Fruit fly (Drosophila melanogaster) whole organism, embryonic: Measurements from ENCODE around the gene CG10660.

Experiments
- Aef1 ChIP-seq: fragments of 200-800 bp; sonication (Bioruptor generic); IDR thresholded peaks from 3 replicates; pipeline ENCODE4 v1.3.6; 2022; ENCODE audit warnings: missing biosample characterization, missing genetic modification characterization
- C15 ChIP-seq: fragments of 200-800 bp; sonication (Bioruptor generic); IDR thresholded peaks from 3 replicates; pipeline ENCODE4 v1.3.6; 2022; ENCODE audit warnings: missing biosample characterization, missing genetic modification characterization
- CG10274 ChIP-seq: fragments of 200-800 bp; sonication (Bioruptor generic); optimal IDR thresholded peaks from 3 replicates; lab custom pipeline; 2017; ENCODE audit warnings: missing biosample characterization, mild to moderate bottlenecking, missing genetic modification characterization
- CG10543 ChIP-seq: fragments of 200-800 bp; sonication (Bioruptor generic); optimal IDR thresholded peaks from 3 replicates; lab custom pipeline; 2017; ENCODE audit warnings: missing biosample characterization, mild to moderate bottlenecking, missing genetic modification characterization, moderate library complexity
- CG11696 ChIP-seq: fragments of 200-800 bp; sonication (Bioruptor generic); IDR thresholded peaks from 2 replicates; pipeline ENCODE4 v1.3.6; 2022; ENCODE audit warnings: missing biosample characterization, missing genetic modification characterization
- CG12155 ChIP-seq: fragments of 200-800 bp; sonication (Bioruptor generic); optimal IDR thresholded peaks from 3 replicates; lab custom pipeline; 2016; ENCODE audit warnings: missing biosample characterization, missing genetic modification characterization
- CG12236 ChIP-seq: fragments of 200-800 bp; sonication (Bioruptor generic); optimal IDR thresholded peaks from 2 replicates; lab custom pipeline; 2016; ENCODE audit warnings: missing biosample characterization, missing genetic modification characterization
- CG12299 ChIP-seq: fragments of 200-800 bp; sonication (Bioruptor generic); optimal IDR thresholded peaks from 2 replicates; lab custom pipeline; 2018; ENCODE audit warnings: missing biosample characterization, mild to moderate bottlenecking, missing genetic modification characterization
- CG12659 ChIP-seq: fragments of 200-800 bp; sonication (Bioruptor generic); optimal IDR thresholded peaks from 3 replicates; lab custom pipeline; 2017; ENCODE audit warnings: mild to moderate bottlenecking, missing biosample characterization, missing genetic modification reagents, missing genetic modification characterization
- CG13775 ChIP-seq: fragments of 200-800 bp; sonication (Bioruptor generic); optimal IDR thresholded peaks from 3 replicates; lab custom pipeline; 2017; ENCODE audit warnings: missing biosample characterization, mild to moderate bottlenecking, missing genetic modification characterization
- CG14050 ChIP-seq: fragments of 200-800 bp; sonication (Bioruptor generic); IDR thresholded peaks from 3 replicates; pipeline ENCODE4 v1.3.6; 2022; ENCODE audit warnings: missing biosample characterization, missing genetic modification characterization
- CG15514 ChIP-seq: fragments of 200-800 bp; sonication (Bioruptor generic); optimal IDR thresholded peaks from 3 replicates; lab custom pipeline; 2017; ENCODE audit warnings: missing biosample characterization, missing genetic modification characterization, mild to moderate bottlenecking, moderate library complexity, missing genetic modification reagents
- CG2129 ChIP-seq: fragments of 200-800 bp; sonication (Bioruptor generic); IDR thresholded peaks from 2 replicates; pipeline ENCODE4 v1.3.6; 2022; ENCODE audit warnings: missing biosample characterization, missing genetic modification characterization; ENCODE audit not compliant: partially characterized antibody
- CG3163 ChIP-seq: fragments of 200-800 bp; sonication (Bioruptor generic); optimal IDR thresholded peaks from 3 replicates; lab custom pipeline; 2016; ENCODE audit warnings: missing biosample characterization, missing genetic modification characterization
- CG3281 ChIP-seq: fragments of 200-800 bp; sonication (Bioruptor generic); optimal IDR thresholded peaks from 3 replicates; lab custom pipeline; 2017; ENCODE audit warnings: missing biosample characterization, mild to moderate bottlenecking, missing genetic modification characterization
- CG34422 ChIP-seq: fragments of 200-800 bp; sonication (Bioruptor generic); IDR thresholded peaks from 3 replicates; pipeline ENCODE4 v1.3.6; 2022; ENCODE audit warnings: missing biosample characterization, missing genetic modification characterization
- CG4424 ChIP-seq: fragments of 200-800 bp; sonication (Bioruptor generic); optimal IDR thresholded peaks from 3 replicates; lab custom pipeline; 2016; ENCODE audit warnings: missing biosample characterization, missing genetic modification characterization
- CG6683 ChIP-seq: fragments of 200-800 bp; sonication (Bioruptor generic); optimal IDR thresholded peaks from 2 replicates; lab custom pipeline; 2017; ENCODE audit warnings: missing biosample characterization, mild to moderate bottlenecking, missing genetic modification characterization, missing genetic modification reagents
- CG6689 ChIP-seq: fragments of 200-800 bp; sonication (Bioruptor generic); IDR thresholded peaks from 2 replicates; pipeline ENCODE4 v1.3.6; 2022; ENCODE audit warnings: missing biosample characterization, missing genetic modification characterization
- CG7271 ChIP-seq: fragments of 200-800 bp; sonication (Bioruptor generic); optimal IDR thresholded peaks from 2 replicates; lab custom pipeline; 2018; ENCODE audit warnings: missing biosample characterization, mild to moderate bottlenecking, missing genetic modification characterization, moderate library complexity
- CG7357 ChIP-seq: fragments of 200-800 bp; sonication (Bioruptor generic); IDR thresholded peaks from 3 replicates; pipeline ENCODE4 v1.3.6; 2022; ENCODE audit warnings: missing biosample characterization, missing genetic modification characterization
- CG7987 ChIP-seq: fragments of 200-800 bp; sonication (Bioruptor generic); optimal IDR thresholded peaks from 2 replicates; lab custom pipeline; 2018; ENCODE audit warnings: missing biosample characterization, mild to moderate bottlenecking, missing genetic modification characterization, moderate library complexity
- CG8089 ChIP-seq: fragments of 200-800 bp; sonication (Bioruptor generic); optimal IDR thresholded peaks from 3 replicates; lab custom pipeline; 2016; ENCODE audit warnings: missing biosample characterization, missing genetic modification characterization
- CG8388 ChIP-seq: fragments of 200-800 bp; sonication (Bioruptor generic); optimal IDR thresholded peaks from 2 replicates; lab custom pipeline; 2019; ENCODE audit warnings: missing biosample characterization, mild to moderate bottlenecking, missing genetic modification characterization, moderate library complexity
- CTCF ChIP-seq: fragments of 200-800 bp; sonication (Bioruptor generic); optimal IDR thresholded peaks from 2 replicates; lab custom pipeline; 2017; ENCODE audit warnings: missing biosample characterization, mild to moderate bottlenecking, missing genetic modification characterization, moderate library complexity
- D19A ChIP-seq: fragments of 200-800 bp; optimal IDR thresholded peaks from 3 replicates; lab custom pipeline; 2019; ENCODE audit warnings: missing biosample characterization, mild to moderate bottlenecking, missing genetic modification characterization, moderate library complexity
- Doc2 ChIP-seq: fragments of 200-800 bp; sonication (Bioruptor generic); IDR thresholded peaks from 2 replicates; pipeline ENCODE4 v1.3.6; 2022; ENCODE audit warnings: missing biosample characterization, missing genetic modification characterization
- Rfx ChIP-seq: fragments of 200-800 bp; sonication (Bioruptor generic); IDR thresholded peaks from 2 replicates; pipeline ENCODE4 v1.3.6; 2022; ENCODE audit warnings: missing biosample characterization, missing genetic modification characterization
- Sin3A ChIP-seq: fragments of >200 bp; optimal IDR thresholded peaks from 2 replicates; lab custom pipeline; 2018
- Six4 ChIP-seq: fragments of 200-800 bp; sonication (Bioruptor generic); optimal IDR thresholded peaks from 2 replicates; lab custom pipeline; 2016; ENCODE audit warnings: missing biosample characterization, missing genetic modification characterization
- Sry-β ChIP-seq: fragments of 200-800 bp; sonication (Bioruptor generic); optimal IDR thresholded peaks from 2 replicates; lab custom pipeline; 2018; ENCODE audit warnings: missing biosample characterization, mild to moderate bottlenecking, missing genetic modification characterization, moderate library complexity
- YL-1 ChIP-seq: fragments of 200-800 bp; sonication (Bioruptor generic); optimal IDR thresholded peaks from 3 replicates; lab custom pipeline; 2017; ENCODE audit warnings: missing biosample characterization, mild to moderate bottlenecking, missing genetic modification characterization
- ara ChIP-seq: fragments of 200-800 bp; sonication (Bioruptor generic); IDR thresholded peaks from 2 replicates; pipeline ENCODE4 v1.3.6; 2022; ENCODE audit warnings: missing biosample characterization, missing genetic modification characterization
- crp ChIP-seq, 2 experiments: fragments of 200-800 bp; sonication (Bioruptor generic); optimal IDR thresholded peaks; 2 replicates in 1 of 2; 3 replicates in 1 of 2; lab custom pipeline; 2017; ENCODE audit warnings: missing biosample characterization in 2 of 2, missing genetic modification characterization in 2 of 2, mild to moderate bottlenecking in 1 of 2, moderate library complexity in 1 of 2
- disco-r ChIP-seq: fragments of 200-800 bp; sonication (Bioruptor generic); optimal IDR thresholded peaks from 2 replicates; lab custom pipeline; 2016; ENCODE audit warnings: missing biosample characterization, missing genetic modification characterization
- dmrt11E ChIP-seq: fragments of 200-800 bp; sonication (Bioruptor generic); optimal IDR thresholded peaks from 3 replicates; lab custom pipeline; 2018; ENCODE audit warnings: missing biosample characterization, mild to moderate bottlenecking, missing genetic modification characterization, moderate library complexity
- dysf ChIP-seq: fragments of 200-800 bp; sonication (Bioruptor generic); IDR thresholded peaks from 3 replicates; pipeline ENCODE4 v1.3.6; 2022; ENCODE audit warnings: missing biosample characterization, missing genetic modification characterization
- gem ChIP-seq: fragments of 200-800 bp; sonication (Bioruptor generic); optimal IDR thresholded peaks from 2 replicates; lab custom pipeline; 2019; ENCODE audit warnings: missing biosample characterization, mild to moderate bottlenecking, missing genetic modification characterization, moderate library complexity
- h ChIP-seq: fragments of >200 bp; optimal IDR thresholded peaks from 2 replicates; lab custom pipeline; 2017
- kah ChIP-seq: fragments of 200-800 bp; sonication (Bioruptor generic); optimal IDR thresholded peaks from 2 replicates; lab custom pipeline; 2018; ENCODE audit warnings: missing biosample characterization, mild to moderate bottlenecking, missing genetic modification characterization
- lbe ChIP-seq: fragments of 200-800 bp; sonication (Bioruptor generic); optimal IDR thresholded peaks from 2 replicates; lab custom pipeline; 2016; ENCODE audit warnings: missing biosample characterization, mild to moderate bottlenecking, missing genetic modification characterization
- nerfin-1 ChIP-seq: fragments of 200-800 bp; sonication (Bioruptor generic); optimal IDR thresholded peaks from 3 replicates; lab custom pipeline; 2019; ENCODE audit warnings: missing biosample characterization, mild to moderate bottlenecking, missing genetic modification characterization, moderate library complexity
- org-1 ChIP-seq: fragments of 200-800 bp; sonication (Bioruptor generic); optimal IDR thresholded peaks from 2 replicates; lab custom pipeline; 2017; ENCODE audit warnings: missing biosample characterization, missing genetic modification characterization
- phol ChIP-seq: fragments of 200-800 bp; sonication (Bioruptor generic); optimal IDR thresholded peaks from 3 replicates; lab custom pipeline; 2018; ENCODE audit warnings: missing biosample characterization, mild to moderate bottlenecking, missing genetic modification characterization, moderate library complexity
- salm ChIP-seq: fragments of 200-800 bp; sonication (Bioruptor generic); optimal IDR thresholded peaks from 2 replicates; lab custom pipeline; 2018; ENCODE audit warnings: missing biosample characterization, mild to moderate bottlenecking, missing genetic modification characterization
- scrt ChIP-seq: fragments of 200-800 bp; sonication (Bioruptor generic); optimal IDR thresholded peaks from 2 replicates; lab custom pipeline; 2018; ENCODE audit warnings: missing biosample characterization, mild to moderate bottlenecking, missing genetic modification characterization, moderate library complexity
- sens ChIP-seq: fragments of 200-800 bp; sonication (Bioruptor generic); peaks from one replicate; lab custom pipeline; 2016; ENCODE audit warnings: missing biosample characterization, missing genetic modification characterization
- sisA ChIP-seq: fragments of 200-800 bp; sonication (Bioruptor generic); IDR thresholded peaks from 2 replicates; pipeline ENCODE4 v1.3.6; 2022; ENCODE audit warnings: missing biosample characterization, missing genetic modification characterization
- slou ChIP-seq: fragments of 200-800 bp; sonication (Bioruptor generic); optimal IDR thresholded peaks from 3 replicates; lab custom pipeline; 2016; ENCODE audit warnings: missing biosample characterization, missing genetic modification characterization
- tna ChIP-seq: fragments of 200-800 bp; sonication (Bioruptor generic); IDR thresholded peaks from 2 replicates; pipeline ENCODE4 v1.3.6; 2022; ENCODE audit warnings: missing biosample characterization, missing genetic modification characterization; ENCODE audit not compliant: partially characterized antibody
- unpg ChIP-seq: fragments of 200-800 bp; sonication (Bioruptor generic); optimal IDR thresholded peaks from 3 replicates; lab custom pipeline; 2018; ENCODE audit warnings: missing biosample characterization, mild to moderate bottlenecking, missing genetic modification characterization, moderate library complexity

Gene CG10660

dm6 chr3L:12533392-12534070, 43.1 kb upstream of the CG10660 start, which contains the start of the genes Tsf2 and CG34242 (continued):
- TF ChIP-seq CG13775 (GFP tag; lab: Kevin White, UChicago) (peak; percentile 32), Doc2 (GFP tag; lab: Robert Waterston, UW) (peak; percentile 52; the same call in 1 of the 2 replicates), CG8089 (GFP tag; lab: Kevin White, UChicago) (no peak), YL-1 (peak; percentile 87), CG12155 (GFP tag; lab: Kevin White, UChicago) (peak; percentile 1), C15 (GFP tag; lab: Robert Waterston, UW) (peak; percentile 79), tna (no peak), CG14050 (no peak), sisA (peak; percentile 96), Aef1 (GFP tag; lab: Robert Waterston, UW) (peak; percentile 96), CG12236 (GFP tag; lab: Kevin White, UChicago) (no peak), disco-r (no peak), lbe (GFP tag; lab: Kevin White, UChicago) (peak; percentile 66), ara (GFP tag; lab: Robert Waterston, UW) (peak; percentile 95), CG11696 (GFP tag; lab: Robert Waterston, UW) (peak; percentile 85), CG34422 (GFP tag; lab: Robert Waterston, UW) (peak; percentile 92), phol (peak; percentile 92), CG3281 (peak; percentile 71), CG8388 (GFP tag; lab: Kevin White, UChicago) (peak; percentile 42), nerfin-1 (peak; percentile 80), slou (no peak), D19A (peak; percentile 82), Six4 (peak; percentile 71), CG12299 (tag; lab: Kevin White, UChicago) (peak; percentile 16), CG7357 (GFP tag; lab: Robert Waterston, UW) (peak; percentile 91), gem (tag; lab: Kevin White, UChicago) (peak; percentile 81), Sry-β (GFP tag; lab: Kevin White, UChicago) (no peak), CG10274 (GFP tag; lab: Kevin White, UChicago) (no peak), CG6683 (peak; percentile 58), Sin3A (lab: Kevin White, UChicago) (peak; percentile 1), dmrt11E (tag; lab: Kevin White, UChicago) (no peak), dysf (GFP tag; lab: Robert Waterston, UW) (peak; percentile 94), CG10543 (GFP tag; lab: Kevin White, UChicago) (peak; percentile 52), CG4424 (GFP tag; lab: Kevin White, UChicago) (peak; percentile 69), salm (tag; lab: Kevin White, UChicago) (peak; percentile 4), h (lab: Kevin White, UChicago) (no peak), kah (GFP tag; lab: Kevin White, UChicago) (peak; percentile 47), CG7271 (tag; lab: Kevin White, UChicago) (peak; percentile 76), org-1 (GFP tag; lab: Kevin White, UChicago) (peak; percentile 2), Rfx (peak; percentile 96), CTCF (GFP tag; lab: Kevin White, UChicago) (peak; percentile 10), CG2129 (GFP tag; lab: Robert Waterston, UW) (no peak), CG6689 (GFP tag; lab: Robert Waterston, UW) (peak; percentile 97), CG3163 (no peak), crp (GFP tag; optimal IDR thresholded peaks at IDR 0.05; lab: Kevin White, UChicago) (peak in 1 of 2 experiments; percentile 70), CG15514 (peak; percentile 90), unpg (peak; percentile 64), CG12659 (peak; percentile 56), scrt (GFP tag; lab: Kevin White, UChicago) (peak; percentile 73), CG7987 (GFP tag; lab: Kevin White, UChicago) (peak; percentile 59), sens (GFP tag; lab: Kevin White, UChicago) (peak; percentile 67)
